Worm (Caenorhabditis elegans) whole organism, midembryonic: Measurements from ENCODE around the gene C07A4.3.

ENCODE experiments used
- flt-1 ChIP-seq: fragments of 200-800 bp; sonication (Bioruptor generic); IDR thresholded peaks from 2 replicates; pipeline ENCODE4 v1.3.6; 2022; ENCODE audit warnings: missing genetic modification characterization, missing compliant biosample characterization
- klf-2 ChIP-seq: fragments of 200-800 bp; sonication (Bioruptor generic); conservative IDR thresholded peaks from 2 replicates; pipeline ENCODE4 v1.3.6; 2022; ENCODE audit warnings: missing genetic modification reagents, missing genetic modification characterization, missing compliant biosample characterization
- med-1 ChIP-seq: sonication (generic microtip); optimal IDR thresholded peaks from 2 replicates; lab custom pipeline; 2017; ENCODE audit warnings: missing genetic modification characterization, mild to moderate bottlenecking, missing compliant biosample characterization, antibody characterized with exemption, missing genetic modification reagents; ENCODE audit not compliant: insufficient read depth
- ztf-23 ChIP-seq: fragments of 200-800 bp; sonication (Bioruptor generic); IDR thresholded peaks from 2 replicates; pipeline ENCODE4 v1.3.6; 2022; ENCODE audit warnings: missing genetic modification reagents, missing genetic modification characterization, missing compliant biosample characterization

DNA sequence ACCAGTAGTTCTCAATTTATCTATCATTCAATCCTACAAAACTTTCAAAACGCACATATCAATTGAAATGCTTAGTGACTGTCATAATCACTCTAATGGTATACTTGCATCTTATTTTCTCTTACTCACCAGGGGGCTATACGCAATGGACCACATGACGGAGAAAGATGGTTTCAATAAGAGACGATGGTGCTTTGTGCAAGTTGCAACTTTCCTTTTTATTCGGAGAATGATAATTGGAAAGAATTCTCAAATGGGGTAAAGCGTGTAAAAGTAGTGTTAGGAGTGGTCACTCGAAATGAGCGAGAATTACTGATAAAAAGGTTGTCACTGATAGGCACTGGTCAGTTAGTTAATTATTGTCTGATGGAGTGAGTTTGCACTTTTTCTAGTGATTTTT is 33.7 kb downstream of the C07A4.3 start:
- TF ChIP-seq klf-2 (GFP tag; lab: Robert Waterston, UW) (no peak), ztf-23 (GFP tag; lab: Robert Waterston, UW) (no peak), med-1 (GFP tag; lab: Kevin White, UChicago) (no peak), flt-1 (GFP tag; lab: Robert Waterston, UW) (no peak)
